Worm (Caenorhabditis elegans) whole organism, early embryonic: ENCODE measurements around the gene sox-4.

Source experiments
- F13C5.2 ChIP-seq: sonication (generic microtip); optimal IDR thresholded peaks from 2 replicates; lab custom pipeline; 2017; ENCODE audit warnings: mild to moderate bottlenecking, missing genetic modification characterization, inconsistent platforms, missing compliant biosample characterization
- aly-1 ChIP-seq: sonication (generic microtip); optimal IDR thresholded peaks from 2 replicates; lab custom pipeline; 2016; ENCODE audit warnings: missing genetic modification characterization, missing compliant biosample characterization
- ama-1 ChIP-seq: fragments of 150-350 bp; optimal IDR thresholded peaks from 2 replicates; lab custom pipeline; 2014
- ceh-13 ChIP-seq: fragments of 200-800 bp; sonication (Bioruptor generic); optimal IDR thresholded peaks from 2 replicates; lab custom pipeline; 2018; ENCODE audit warnings: mild to moderate bottlenecking, missing genetic modification characterization, missing compliant biosample characterization
- ceh-36 ChIP-seq: sonication (generic microtip); optimal IDR thresholded peaks from 2 replicates; lab custom pipeline; 2016; ENCODE audit warnings: missing genetic modification characterization, inconsistent platforms, missing compliant biosample characterization
- flt-1 ChIP-seq: fragments of 200-800 bp; sonication (Bioruptor generic); IDR thresholded peaks from 2 replicates; pipeline ENCODE4 v1.3.6; 2022; ENCODE audit warnings: missing genetic modification characterization, missing compliant biosample characterization
- hmbx-1 ChIP-seq: sonication (generic microtip); optimal IDR thresholded peaks from 2 replicates; lab custom pipeline; 2016; ENCODE audit warnings: mild to moderate bottlenecking, missing genetic modification characterization, missing compliant biosample characterization
- hmg-4 ChIP-seq: fragments of 200-800 bp; sonication (Bioruptor generic); optimal IDR thresholded peaks from 2 replicates; lab custom pipeline; 2018; ENCODE audit warnings: mild to moderate bottlenecking, missing genetic modification characterization, missing compliant biosample characterization
- hnd-1 ChIP-seq: sonication (generic microtip); optimal IDR thresholded peaks from 2 replicates; lab custom pipeline; 2016; ENCODE audit warnings: missing genetic modification characterization, missing compliant biosample characterization
- pes-1 ChIP-seq: fragments of 200-800 bp; sonication (Bioruptor generic); IDR thresholded peaks from 2 replicates; pipeline ENCODE4 v1.3.6; 2022; ENCODE audit warnings: missing genetic modification reagents, missing genetic modification characterization, missing compliant biosample characterization
- tbx-11 ChIP-seq: fragments of 200-800 bp; sonication (Bioruptor generic); IDR thresholded peaks from 2 replicates; pipeline ENCODE4 v1.3.6; 2022; ENCODE audit warnings: missing genetic modification characterization, missing compliant biosample characterization

DNA sequence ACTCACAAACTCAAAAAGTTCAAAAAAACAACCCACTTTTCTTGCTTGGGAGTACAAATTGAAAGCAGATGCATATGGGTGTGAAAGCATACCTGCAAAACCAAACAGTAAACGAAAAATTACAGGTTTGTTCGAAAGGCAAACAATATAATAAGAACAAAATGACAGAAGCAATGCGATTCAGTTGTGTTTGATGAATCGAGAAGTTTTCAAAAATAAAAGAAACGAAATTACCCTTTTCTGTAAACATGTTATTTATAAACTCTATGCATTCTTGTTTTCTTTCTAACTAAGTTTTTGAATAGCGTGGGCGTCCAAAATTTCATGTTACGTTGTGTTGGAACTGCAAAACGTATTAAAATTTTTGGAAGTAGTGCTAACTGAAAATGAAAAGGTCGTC is at the start of gene sox-4:
- TF ChIP-seq ceh-36 (no peak), flt-1 (GFP tag; lab: Robert Waterston, UW) (no peak), pes-1 (no peak), aly-1 (tag; lab: Kevin White, UChicago) (no peak), ama-1 (no peak), hmbx-1 (tag; lab: Kevin White, UChicago) (no peak), tbx-11 (GFP tag; lab: Robert Waterston, UW) (no peak), hmg-4 (GFP tag; lab: Kevin White, UChicago) (no peak), ceh-13 (GFP tag; lab: Kevin White, UChicago) (no peak), hnd-1 (no peak), F13C5.2 (no peak)
